Worm (Caenorhabditis elegans): ENCODE results near the gene R166.2.
A peak's percentile ranks its signal among the peaks of the same experiment; 100 is the strongest.

Gene R166.2

ce11 chrII:10558962-10559415 is 21.5 kb upstream of the R166.2 start (continued):
- TF ChIP-seq Y75B8A.6 (GFP tag; IDR thresholded peaks at IDR 0.05) (no peak), fos-1 (tag; optimal IDR thresholded peaks at IDR 0.05) (no peak), spr-1 (tag; optimal IDR thresholded peaks at IDR 0.05) (no peak), daf-19 (GFP tag; conservative IDR thresholded peaks at IDR 0.05) (no peak), nhr-11 (tag; optimal IDR thresholded peaks at IDR 0.05) (peak; percentile 73), Y105C5A.15 (GFP tag; IDR thresholded peaks at IDR 0.05) (no peak), R02D3.7 (tag; optimal IDR thresholded peaks at IDR 0.05) (no peak), pha-4 (GFP tag; IDR thresholded peaks at IDR 0.05) (no peak), pha-4 (tag; optimal IDR thresholded peaks at IDR 0.05) (no peak), nhr-237 (tag; optimal IDR thresholded peaks at IDR 0.05) (no peak), zip-11 (GFP tag; IDR thresholded peaks at IDR 0.05) (no peak), snpc-1.2 (GFP tag; IDR thresholded peaks at IDR 0.05) (no peak), F44E2.7 (GFP tag; IDR thresholded peaks at IDR 0.05) (no peak), egl-43 (GFP tag; IDR thresholded peaks at IDR 0.05) (no peak), hmg-1.1 (GFP tag; IDR thresholded peaks at IDR 0.05) (peak; percentile 70; the same call in 1 of the 2 replicates), unc-39 (tag; optimal IDR thresholded peaks at IDR 0.05) (no peak), ZK546.5 (tag; optimal IDR thresholded peaks at IDR 0.05) (no peak), lsy-2 (tag; optimal IDR thresholded peaks at IDR 0.05) (peak; percentile 13 to 63), vab-7 (GFP tag; IDR thresholded peaks at IDR 0.05) (no peak), mes-2 (tag; optimal IDR thresholded peaks at IDR 0.05; ENCODE audit: poor library complexity, severe bottlenecking) (peak; percentile 15), ceh-62 (tag; optimal IDR thresholded peaks at IDR 0.05) (no peak), tra-1 (GFP tag; IDR thresholded peaks at IDR 0.05) (no peak), nhr-48 (tag; optimal IDR thresholded peaks at IDR 0.05) (no peak), tag-97 (GFP tag; IDR thresholded peaks at IDR 0.05) (no peak), aly-2 (tag; optimal IDR thresholded peaks at IDR 0.05) (no peak), ztf-7 (tag; optimal IDR thresholded peaks at IDR 0.05) (no peak), F37D6.2 (tag; optimal IDR thresholded peaks at IDR 0.05) (no peak), egl-27 (tag; optimal IDR thresholded peaks at IDR 0.05) (no peak), hlh-30 (tag; optimal IDR thresholded peaks at IDR 0.05; ENCODE audit: insufficient read depth) (peak; percentile 98), zip-2 (tag; optimal IDR thresholded peaks at IDR 0.05) (no peak), nhr-10 (tag; optimal IDR thresholded peaks at IDR 0.05) (no peak), F49E8.2 (tag; optimal IDR thresholded peaks at IDR 0.05; ENCODE audit: borderline replicate concordance) (no peak), gei-8 (GFP tag; optimal IDR thresholded peaks at IDR 0.05) (no peak), F26F4.8 (GFP tag; conservative IDR thresholded peaks at IDR 0.05) (no peak), ceh-28 (tag; optimal IDR thresholded peaks at IDR 0.05) (no peak), ctbp-1 (GFP tag; IDR thresholded peaks at IDR 0.05) (peak; percentile 51), unc-62 (GFP tag; optimal IDR thresholded peaks at IDR 0.05 in 1 of 2) (peak in 1 of 2 experiments; percentile 98), unc-62 (tag; optimal IDR thresholded peaks at IDR 0.05) (no peak), nhr-77 (tag; optimal IDR thresholded peaks at IDR 0.05) (no peak), F10B5.3 (tag; optimal IDR thresholded peaks at IDR 0.05) (no peak), ces-1 (GFP tag; optimal IDR thresholded peaks at IDR 0.05) (no peak), lin-39 (tag; optimal IDR thresholded peaks at IDR 0.05) (no peak), attf-4 (tag; optimal IDR thresholded peaks at IDR 0.05) (no peak), mep-1 (tag; optimal IDR thresholded peaks at IDR 0.05) (peak; percentile 74), daf-12 (tag; optimal IDR thresholded peaks at IDR 0.05) (no peak), lin-15B (tag; optimal IDR thresholded peaks at IDR 0.05) (no peak), lim-7 (GFP tag; IDR thresholded peaks at IDR 0.05) (no peak), zfp-2 (tag; optimal IDR thresholded peaks at IDR 0.05) (no peak), Y48G9A.11 (GFP tag; IDR thresholded peaks at IDR 0.05) (no peak), nhr-41 (GFP tag; IDR thresholded peaks at IDR 0.05) (no peak), mdt-29 (GFP tag; IDR thresholded peaks at IDR 0.05) (peak; percentile 58; the same call in 1 of the 2 replicates), snpc-4 (tag; optimal IDR thresholded peaks at IDR 0.05) (no peak), lin-1 (GFP tag; IDR thresholded peaks at IDR 0.05) (no peak), ceh-82 (tag; optimal IDR thresholded peaks at IDR 0.05) (no peak)
